Fruit fly (Drosophila melanogaster) whole organism, embryonic: ENCODE measurements around the gene CG6296.
A peak's percentile ranks its signal among the peaks of the same experiment; 100 is the strongest.

Experiments used
- Ada2b ChIP-seq: fragments of 200-800 bp; sonication (Bioruptor generic); IDR thresholded peaks from 2 replicates; pipeline ENCODE4 v1.3.6; 2022; ENCODE audit warnings: missing biosample characterization, missing genetic modification characterization
- Bteb2 ChIP-seq: fragments of 200-800 bp; sonication (Bioruptor generic); optimal IDR thresholded peaks from 2 replicates; lab custom pipeline; 2016; ENCODE audit warnings: missing biosample characterization, missing genetic modification characterization
- C15 ChIP-seq: fragments of 200-800 bp; sonication (Bioruptor generic); IDR thresholded peaks from 3 replicates; pipeline ENCODE4 v1.3.6; 2022; ENCODE audit warnings: missing biosample characterization, missing genetic modification characterization
- CG12391 ChIP-seq: fragments of 200-800 bp; sonication (Bioruptor generic); optimal IDR thresholded peaks from 3 replicates; lab custom pipeline; 2018; ENCODE audit warnings: missing biosample characterization, mild to moderate bottlenecking, missing genetic modification characterization, moderate library complexity
- CG12744 ChIP-seq: fragments of 200-800 bp; sonication (Bioruptor generic); optimal IDR thresholded peaks from 2 replicates; lab custom pipeline; 2016; ENCODE audit warnings: missing biosample characterization, missing genetic modification characterization
- CG14441 ChIP-seq: fragments of 200-800 bp; sonication (Bioruptor generic); IDR thresholded peaks from 2 replicates; pipeline ENCODE4 v1.3.6; 2022; ENCODE audit warnings: missing biosample characterization, missing genetic modification characterization
- CG15073 ChIP-seq: fragments of 200-800 bp; sonication (Bioruptor generic); optimal IDR thresholded peaks from 2 replicates; lab custom pipeline; 2016; ENCODE audit warnings: missing biosample characterization, missing genetic modification characterization
- CG17829 ChIP-seq: fragments of 200-800 bp; optimal IDR thresholded peaks from 2 replicates; lab custom pipeline; 2019; ENCODE audit warnings: missing biosample characterization, mild to moderate bottlenecking, missing genetic modification characterization, moderate library complexity
- CG1792 ChIP-seq: fragments of 200-800 bp; sonication (Bioruptor generic); optimal IDR thresholded peaks from 2 replicates; lab custom pipeline; 2016; ENCODE audit warnings: missing biosample characterization, missing genetic modification characterization
- CG2202 ChIP-seq: fragments of 200-800 bp; sonication (Bioruptor generic); optimal IDR thresholded peaks from 2 replicates; lab custom pipeline; 2018; ENCODE audit warnings: missing biosample characterization, mild to moderate bottlenecking, missing genetic modification characterization
- CG31388 ChIP-seq: fragments of 200-800 bp; sonication (Bioruptor generic); optimal IDR thresholded peaks from 2 replicates; lab custom pipeline; 2016; ENCODE audit warnings: missing biosample characterization, missing genetic modification characterization
- CG34224 ChIP-seq: fragments of 200-800 bp; sonication (Bioruptor generic); IDR thresholded peaks from 3 replicates; pipeline ENCODE4 v1.3.6; 2022; ENCODE audit warnings: missing biosample characterization, missing genetic modification characterization; ENCODE audit not compliant: partially characterized antibody
- CG3726 ChIP-seq: fragments of 200-800 bp; sonication (Bioruptor generic); IDR thresholded peaks from 3 replicates; pipeline ENCODE4, ENCODE4 v1.3.6; 2022; ENCODE audit warnings: missing biosample characterization, missing genetic modification characterization
- CG43689 ChIP-seq: fragments of 200-800 bp; sonication (Bioruptor generic); IDR thresholded peaks from 2 replicates; pipeline ENCODE4 v1.3.6; 2022; ENCODE audit warnings: missing biosample characterization, missing genetic modification characterization
- CG5953 ChIP-seq: fragments of 200-800 bp; sonication (Bioruptor generic); IDR thresholded peaks from 2 replicates; pipeline ENCODE4 v1.3.6; 2022; ENCODE audit warnings: missing biosample characterization, missing genetic modification characterization
- CG7963 ChIP-seq: fragments of 200-800 bp; sonication (Bioruptor generic); IDR thresholded peaks from 3 replicates; pipeline ENCODE4 v1.3.6; 2022; ENCODE audit warnings: missing biosample characterization, missing genetic modification characterization; ENCODE audit not compliant: partially characterized antibody
- CG8388 ChIP-seq: fragments of 200-800 bp; sonication (Bioruptor generic); optimal IDR thresholded peaks from 2 replicates; lab custom pipeline; 2019; ENCODE audit warnings: missing biosample characterization, mild to moderate bottlenecking, missing genetic modification characterization, moderate library complexity
- CG9215 ChIP-seq: fragments of 200-800 bp; sonication (Bioruptor generic); IDR thresholded peaks from 2 replicates; pipeline ENCODE4 v1.3.6; 2022; ENCODE audit warnings: missing biosample characterization, missing genetic modification characterization
- CG9797 ChIP-seq: fragments of 200-800 bp; sonication (Bioruptor generic); optimal IDR thresholded peaks from 3 replicates; lab custom pipeline; 2018; ENCODE audit warnings: missing biosample characterization, mild to moderate bottlenecking, missing genetic modification characterization
- Fer3 ChIP-seq: fragments of 200-800 bp; sonication (Bioruptor generic); optimal IDR thresholded peaks from 2 replicates; lab custom pipeline; 2018; ENCODE audit warnings: missing biosample characterization, mild to moderate bottlenecking, missing genetic modification characterization, moderate library complexity
- Gug ChIP-seq: fragments of 200-800 bp; sonication (Bioruptor generic); IDR thresholded peaks from 4 replicates; pipeline ENCODE4 v1.3.6; 2022; ENCODE audit warnings: missing biosample characterization, missing genetic modification characterization
- HLH4C ChIP-seq: fragments of 200-800 bp; sonication (Bioruptor generic); IDR thresholded peaks from 3 replicates; pipeline ENCODE4 v1.3.6; 2022; ENCODE audit warnings: missing biosample characterization, missing genetic modification characterization; ENCODE audit not compliant: partially characterized antibody
- HLH54F ChIP-seq: fragments of 200-800 bp; sonication (Bioruptor generic); optimal IDR thresholded peaks from 3 replicates; lab custom pipeline; 2016; ENCODE audit warnings: missing biosample characterization, missing genetic modification characterization
- Hr39 ChIP-seq: fragments of >200 bp; optimal IDR thresholded peaks from 2 replicates; lab custom pipeline; 2017
- Kr ChIP-seq: fragments of 200-800 bp; sonication (Bioruptor generic); optimal IDR thresholded peaks from 2 replicates; lab custom pipeline; 2017; ENCODE audit warnings: missing biosample characterization, mild to moderate bottlenecking, missing genetic modification characterization
- MESR4 ChIP-seq: fragments of 200-800 bp; sonication (Bioruptor generic); optimal IDR thresholded peaks from 2 replicates; lab custom pipeline; 2018; ENCODE audit warnings: missing biosample characterization, mild to moderate bottlenecking, missing genetic modification characterization, moderate library complexity
- MTF-1 ChIP-seq: fragments of 200-800 bp; sonication (Bioruptor generic); optimal IDR thresholded peaks from 2 replicates; lab custom pipeline; 2018; ENCODE audit warnings: missing biosample characterization, mild to moderate bottlenecking, missing genetic modification characterization, borderline replicate concordance
- NC2α ChIP-seq: fragments of 200-800 bp; sonication (Bioruptor generic); optimal IDR thresholded peaks from 2 replicates; lab custom pipeline; 2016; ENCODE audit warnings: missing biosample characterization, missing genetic modification characterization
- NK7.1 ChIP-seq: fragments of 200-800 bp; sonication (Bioruptor generic); optimal IDR thresholded peaks from 3 replicates; lab custom pipeline; 2016; ENCODE audit warnings: missing biosample characterization, missing genetic modification characterization
- NfI ChIP-seq: fragments of 200-800 bp; sonication (Bioruptor generic); optimal IDR thresholded peaks from 3 replicates; lab custom pipeline; 2018; ENCODE audit warnings: missing biosample characterization, mild to moderate bottlenecking, missing genetic modification characterization, moderate library complexity
- PHDP ChIP-seq: fragments of 200-800 bp; sonication (Bioruptor generic); optimal IDR thresholded peaks from 3 replicates; lab custom pipeline; 2018; ENCODE audit warnings: missing biosample characterization, mild to moderate bottlenecking, missing genetic modification characterization, moderate library complexity
- Rfx ChIP-seq: fragments of 200-800 bp; sonication (Bioruptor generic); IDR thresholded peaks from 2 replicates; pipeline ENCODE4 v1.3.6; 2022; ENCODE audit warnings: missing biosample characterization, missing genetic modification characterization
- Spps ChIP-seq: fragments of 200-800 bp; sonication (Bioruptor generic); optimal IDR thresholded peaks from 2 replicates; lab custom pipeline; 2018; ENCODE audit warnings: missing biosample characterization, mild to moderate bottlenecking, missing genetic modification characterization
- cato ChIP-seq: fragments of 200-800 bp; sonication (Bioruptor generic); optimal IDR thresholded peaks from 2 replicates; lab custom pipeline; 2016; ENCODE audit warnings: missing biosample characterization, missing genetic modification characterization, borderline replicate concordance
- crp ChIP-seq, 2 experiments: fragments of 200-800 bp; sonication (Bioruptor generic); optimal IDR thresholded peaks; 2 replicates in 1 of 2; 3 replicates in 1 of 2; lab custom pipeline; 2017; ENCODE audit warnings: missing biosample characterization in 2 of 2, missing genetic modification characterization in 2 of 2, mild to moderate bottlenecking in 1 of 2, moderate library complexity in 1 of 2
- dpn ChIP-seq, 2 experiments: fragments of 200-800 bp; sonication (Bioruptor generic); optimal IDR thresholded peaks; 3 replicates each; lab custom pipeline; 2016; ENCODE audit warnings: missing biosample characterization in 2 of 2, missing genetic modification characterization in 2 of 2
- ewg ChIP-seq: fragments of 200-800 bp; sonication (Bioruptor generic); optimal IDR thresholded peaks from 3 replicates; lab custom pipeline; 2017; ENCODE audit warnings: mild to moderate bottlenecking, missing biosample characterization, missing genetic modification reagents, missing genetic modification characterization
- ftz-f1 ChIP-seq: fragments of 200-800 bp; sonication (Bioruptor generic); optimal IDR thresholded peaks from 2 replicates; lab custom pipeline; 2016; ENCODE audit warnings: missing biosample characterization, missing genetic modification characterization
- gsb ChIP-seq: fragments of 200-800 bp; sonication (Bioruptor generic); IDR thresholded peaks from 2 replicates; pipeline ENCODE4 v1.3.6; 2022; ENCODE audit warnings: missing biosample characterization, missing genetic modification characterization
- lilli ChIP-seq: fragments of 200-800 bp; sonication (Bioruptor generic); optimal IDR thresholded peaks from 3 replicates; lab custom pipeline; 2016; ENCODE audit warnings: missing biosample characterization, missing genetic modification characterization
- lmd ChIP-seq: fragments of 200-800 bp; sonication (Bioruptor generic); IDR thresholded peaks from 2 replicates; pipeline ENCODE4 v1.3.6; 2022; ENCODE audit warnings: missing biosample characterization, missing genetic modification characterization
- maf-S ChIP-seq: fragments of 200-800 bp; sonication (Bioruptor generic); optimal IDR thresholded peaks from 2 replicates; lab custom pipeline; 2016; ENCODE audit warnings: missing biosample characterization, missing genetic modification characterization
- otp ChIP-seq: fragments of 200-800 bp; sonication (Bioruptor generic); IDR thresholded peaks from 3 replicates; pipeline ENCODE4, ENCODE4 v1.3.6; 2022; ENCODE audit warnings: missing biosample characterization, missing genetic modification characterization
- schlank ChIP-seq: fragments of 200-800 bp; sonication (Bioruptor generic); optimal IDR thresholded peaks from 2 replicates; lab custom pipeline; 2018; ENCODE audit warnings: missing biosample characterization, mild to moderate bottlenecking, missing genetic modification characterization
- sima ChIP-seq: fragments of 200-800 bp; sonication (Bioruptor generic); optimal IDR thresholded peaks from 2 replicates; lab custom pipeline; 2016; ENCODE audit warnings: missing biosample characterization, missing genetic modification characterization
- tin ChIP-seq: fragments of 200-800 bp; sonication (Bioruptor generic); optimal IDR thresholded peaks from 3 replicates; lab custom pipeline; 2016; ENCODE audit warnings: missing biosample characterization, missing genetic modification characterization
- trem ChIP-seq: fragments of 200-800 bp; optimal IDR thresholded peaks from 3 replicates; lab custom pipeline; 2019; ENCODE audit warnings: missing biosample characterization, mild to moderate bottlenecking, missing genetic modification characterization, moderate library complexity
- unpg ChIP-seq: fragments of 200-800 bp; sonication (Bioruptor generic); optimal IDR thresholded peaks from 3 replicates; lab custom pipeline; 2018; ENCODE audit warnings: missing biosample characterization, mild to moderate bottlenecking, missing genetic modification characterization, moderate library complexity
- zen ChIP-seq: fragments of 200-800 bp; sonication (Bioruptor generic); optimal IDR thresholded peaks from 3 replicates; lab custom pipeline; 2018; ENCODE audit warnings: missing biosample characterization, mild to moderate bottlenecking, missing genetic modification characterization, moderate library complexity
- zf30C ChIP-seq: fragments of 200-800 bp; sonication (Bioruptor generic); optimal IDR thresholded peaks from 3 replicates; lab custom pipeline; 2018; ENCODE audit warnings: missing biosample characterization, mild to moderate bottlenecking, missing genetic modification characterization
- zfh2 ChIP-seq: fragments of 200-800 bp; sonication (Bioruptor generic); optimal IDR thresholded peaks from 2 replicates; lab custom pipeline; 2016; ENCODE audit warnings: missing biosample characterization, missing genetic modification characterization

CG6296 gene

dm6 chr3R:26964452-26965133 lies 40.7 kb downstream of the CG6296 start, which contains the start of gene Tsp97E (continued):
- peak; percentile 86 for TF ChIP-seq CG34224 (GFP tag; lab: Robert Waterston, UW)
- no peak for TF ChIP-seq HLH54F
- no peak for TF ChIP-seq CG43689 (GFP tag; lab: Robert Waterston, UW)
- TF ChIP-seq Bteb2 (GFP tag; lab: Kevin White, UChicago), result no peak
- no peak for TF ChIP-seq crp (GFP tag; optimal IDR thresholded peaks at IDR 0.05; lab: Kevin White, UChicago)
- no peak for TF ChIP-seq maf-S (GFP tag; lab: Kevin White, UChicago)
- no peak for TF ChIP-seq NK7.1
- no peak for TF ChIP-seq unpg
- TF ChIP-seq lmd (GFP tag; lab: Robert Waterston, UW), result no peak
- no peak for TF ChIP-seq dpn (GFP tag; optimal IDR thresholded peaks at IDR 0.05; lab: Kevin White, UChicago)
- TF ChIP-seq Ada2b (GFP tag; lab: Robert Waterston, UW), result no peak
- TF ChIP-seq CG1792 (GFP tag; lab: Kevin White, UChicago), result no peak
- TF ChIP-seq trem, result peak; percentile 64
- TF ChIP-seq C15 (GFP tag; lab: Robert Waterston, UW), result no peak
- no peak for TF ChIP-seq zf30C (GFP tag; lab: Kevin White, UChicago)
- peak; percentile 96 for TF ChIP-seq HLH4C (GFP tag; lab: Robert Waterston, UW)
- TF ChIP-seq gsb, result no peak
- no peak for TF ChIP-seq cato (GFP tag; lab: Kevin White, UChicago)
- no peak for TF ChIP-seq zen
- no peak for TF ChIP-seq CG9215 (GFP tag; lab: Robert Waterston, UW)
- TF ChIP-seq CG15073 (GFP tag; lab: Kevin White, UChicago), result no peak
- no peak for TF ChIP-seq ftz-f1 (GFP tag; lab: Kevin White, UChicago)
- no peak for TF ChIP-seq CG3726
- TF ChIP-seq NfI (GFP tag; lab: Kevin White, UChicago), result no peak
- no peak for TF ChIP-seq CG2202
- TF ChIP-seq CG14441 (GFP tag; lab: Robert Waterston, UW), result no peak
- no peak for TF ChIP-seq sima (GFP tag; lab: Kevin White, UChicago)
- TF ChIP-seq otp (GFP tag; lab: Robert Waterston, UW), result no peak
- TF ChIP-seq CG31388 (GFP tag; lab: Kevin White, UChicago), result no peak
- peak; percentile 12 for TF ChIP-seq CG12391 (tag; lab: Kevin White, UChicago)
- TF ChIP-seq MESR4 (GFP tag; lab: Kevin White, UChicago), result peak; percentile 87
- TF ChIP-seq CG9797 (GFP tag; lab: Kevin White, UChicago), result no peak
- no peak for TF ChIP-seq lilli (GFP tag; lab: Kevin White, UChicago)
- no peak for TF ChIP-seq tin (GFP tag; lab: Kevin White, UChicago)
- peak; percentile 80; the same call in 2 of the 3 replicates for TF ChIP-seq CG7963 (GFP tag; lab: Robert Waterston, UW)
- TF ChIP-seq Gug (GFP tag; lab: Robert Waterston, UW), result no peak
- TF ChIP-seq PHDP (tag; lab: Kevin White, UChicago), result no peak
- TF ChIP-seq CG8388 (GFP tag; lab: Kevin White, UChicago), result no peak
- TF ChIP-seq ewg (GFP tag; lab: Kevin White, UChicago), result no peak
- TF ChIP-seq Fer3 (tag; lab: Kevin White, UChicago), result no peak
- no peak for TF ChIP-seq MTF-1
- no peak for TF ChIP-seq Rfx (GFP tag; lab: Robert Waterston, UW)
- TF ChIP-seq NC2α (GFP tag; lab: Kevin White, UChicago), result no peak
- TF ChIP-seq CG12744 (GFP tag; lab: Kevin White, UChicago), result no peak
- no peak for TF ChIP-seq CG17829
- no peak for TF ChIP-seq Hr39 (lab: Kevin White, UChicago)
- no peak for TF ChIP-seq schlank
- no peak for TF ChIP-seq zfh2 (GFP tag; lab: Kevin White, UChicago)
- no peak for TF ChIP-seq CG5953 (GFP tag; lab: Robert Waterston, UW)
- no peak for TF ChIP-seq Kr
- TF ChIP-seq Spps (tag; lab: Kevin White, UChicago), result peak; percentile 39
